Worm (Caenorhabditis elegans) whole organism, L4 larva: ENCODE data around the gene cng-1.

Source experiments
- F10B5.3 ChIP-seq: sonication (generic microtip); optimal IDR thresholded peaks from 2 replicates; lab custom pipeline; 2016; ENCODE audit warnings: mild to moderate bottlenecking, missing genetic modification characterization, missing compliant biosample characterization
- F49E8.2 ChIP-seq: sonication (generic microtip); optimal IDR thresholded peaks from 2 replicates; lab custom pipeline; 2016; ENCODE audit warnings: missing compliant biosample characterization, mild to moderate bottlenecking, missing genetic modification characterization, borderline replicate concordance
- R02D3.7 ChIP-seq: fragments of 150-350 bp; sonication (generic microtip); optimal IDR thresholded peaks from 3 replicates; lab custom pipeline; 2014; ENCODE audit warnings: missing biosample characterization, missing genetic modification characterization
- Y5F2A.4 ChIP-seq: fragments of 200-800 bp; sonication (Bioruptor generic); optimal IDR thresholded peaks from 2 replicates; lab custom pipeline; 2018; ENCODE audit warnings: mild to moderate bottlenecking, missing genetic modification characterization, missing compliant biosample characterization
- Y75B8A.6 ChIP-seq: fragments of 200-800 bp; sonication (Bioruptor generic); IDR thresholded peaks from 2 replicates; pipeline ENCODE4 v1.3.6; 2022; ENCODE audit warnings: missing genetic modification reagents, missing genetic modification characterization, missing compliant biosample characterization
- aha-1 ChIP-seq: fragments of 150-350 bp; peaks from one replicate; lab custom pipeline; 2014; ENCODE audit warnings: missing biosample characterization, missing genetic modification characterization
- arid-1 ChIP-seq: fragments of 200-800 bp; sonication (Bioruptor generic); conservative IDR thresholded peaks from 2 replicates; pipeline ENCODE4 v1.3.6; 2022; ENCODE audit warnings: missing genetic modification reagents, missing genetic modification characterization, missing compliant biosample characterization
- ceh-28 ChIP-seq: fragments of 150-350 bp; optimal IDR thresholded peaks from 2 replicates; lab custom pipeline; 2014; ENCODE audit warnings: missing biosample characterization, missing genetic modification reagents, missing genetic modification characterization
- ceh-32 ChIP-seq: sonication (generic microtip); optimal IDR thresholded peaks from 2 replicates; lab custom pipeline; 2016; ENCODE audit warnings: mild to moderate bottlenecking, missing genetic modification characterization, missing compliant biosample characterization; ENCODE audit not compliant: poor library complexity
- ceh-44 ChIP-seq: fragments of 200-800 bp; sonication (Bioruptor generic); IDR thresholded peaks from 2 replicates; pipeline ENCODE4 v1.3.6; 2022; ENCODE audit warnings: missing genetic modification reagents, missing genetic modification characterization, missing compliant biosample characterization
- ceh-62 ChIP-seq: sonication (generic microtip); optimal IDR thresholded peaks from 2 replicates; lab custom pipeline; 2017; ENCODE audit warnings: missing biosample characterization, missing genetic modification characterization
- cey-2 ChIP-seq: sonication (generic microtip); optimal IDR thresholded peaks from 3 replicates; lab custom pipeline; 2017; ENCODE audit warnings: missing genetic modification characterization, mild to moderate bottlenecking, missing compliant biosample characterization, antibody characterized with exemption, borderline replicate concordance; ENCODE audit not compliant: insufficient read depth
- daf-12 ChIP-seq: fragments of 150-350 bp; optimal IDR thresholded peaks from 2 replicates; lab custom pipeline; 2014; ENCODE audit warnings: missing biosample characterization, missing genetic modification reagents, missing genetic modification characterization
- dpl-1 ChIP-seq: fragments of 150-350 bp; optimal IDR thresholded peaks from 2 replicates; lab custom pipeline; 2014; ENCODE audit warnings: missing biosample characterization, missing genetic modification reagents, missing genetic modification characterization
- duxl-1 ChIP-seq: sonication (generic microtip); optimal IDR thresholded peaks from 2 replicates; lab custom pipeline; 2016; ENCODE audit warnings: mild to moderate bottlenecking, missing genetic modification characterization, moderate library complexity, missing compliant biosample characterization; ENCODE audit not compliant: poor library complexity
- gei-8 ChIP-seq: fragments of 200-800 bp; sonication (Bioruptor generic); optimal IDR thresholded peaks from 2 replicates; lab custom pipeline; 2018; ENCODE audit warnings: mild to moderate bottlenecking, missing genetic modification characterization, missing compliant biosample characterization
- hlh-11 ChIP-seq: fragments of 200-800 bp; sonication (Bioruptor generic); optimal IDR thresholded peaks from 2 replicates; lab custom pipeline; 2018; ENCODE audit warnings: mild to moderate bottlenecking, missing genetic modification characterization, missing compliant biosample characterization
- hmg-1.1 ChIP-seq: fragments of 200-800 bp; sonication (Bioruptor generic); IDR thresholded peaks from 2 replicates; pipeline ENCODE4 v1.3.6; 2022; ENCODE audit warnings: missing genetic modification reagents, missing genetic modification characterization, missing compliant biosample characterization
- lin-15B ChIP-seq: fragments of 150-350 bp; sonication (generic microtip); optimal IDR thresholded peaks from 3 replicates; lab custom pipeline; 2014; ENCODE audit warnings: missing biosample characterization, missing genetic modification characterization
- madf-9 ChIP-seq: fragments of 200-800 bp; sonication (Bioruptor generic); conservative IDR thresholded peaks from 2 replicates; pipeline ENCODE4 v1.3.6; 2022; ENCODE audit warnings: missing genetic modification reagents, missing genetic modification characterization, missing compliant biosample characterization
- mdl-1 ChIP-seq, 2 experiments: fragments of 150-350 bp in 1 of 2; sonication (generic microtip) in 1 of 2; optimal IDR thresholded peaks; 2 replicates each; lab custom pipeline; 2014 to 2017; ENCODE audit warnings: missing biosample characterization in 2 of 2, missing genetic modification characterization in 2 of 2
- mep-1 ChIP-seq: fragments of 150-350 bp; sonication (generic microtip); optimal IDR thresholded peaks from 3 replicates; lab custom pipeline; 2014; ENCODE audit warnings: missing biosample characterization, missing genetic modification characterization
- mxl-2 ChIP-seq: fragments of 200-800 bp; sonication (Bioruptor generic); conservative IDR thresholded peaks from 2 replicates; pipeline ENCODE4 v1.3.6; 2022; ENCODE audit warnings: missing genetic modification reagents, missing genetic modification characterization, missing compliant biosample characterization
- mxl-3 ChIP-seq: fragments of 200-800 bp; sonication (Bioruptor generic); optimal IDR thresholded peaks from 2 replicates; lab custom pipeline; 2018; ENCODE audit warnings: mild to moderate bottlenecking, missing genetic modification characterization, missing compliant biosample characterization
- nhr-10 ChIP-seq: fragments of 150-350 bp; optimal IDR thresholded peaks from 2 replicates; lab custom pipeline; 2014; ENCODE audit warnings: missing biosample characterization, missing genetic modification characterization
- nhr-102 ChIP-seq: sonication (generic microtip); optimal IDR thresholded peaks from 2 replicates; lab custom pipeline; 2016; ENCODE audit warnings: mild to moderate bottlenecking, missing genetic modification characterization, moderate library complexity, missing compliant biosample characterization
- nhr-11 ChIP-seq: fragments of 150-350 bp; optimal IDR thresholded peaks from 2 replicates; lab custom pipeline; 2014; ENCODE audit warnings: missing biosample characterization, missing genetic modification characterization
- nhr-111 ChIP-seq: fragments of 200-800 bp; sonication (Bioruptor generic); optimal IDR thresholded peaks from 2 replicates; lab custom pipeline; 2018; ENCODE audit warnings: mild to moderate bottlenecking, missing genetic modification characterization, missing compliant biosample characterization
- nhr-41 ChIP-seq: fragments of 200-800 bp; sonication (Bioruptor generic); IDR thresholded peaks from 2 replicates; pipeline ENCODE4 v1.3.6; 2022; ENCODE audit warnings: missing genetic modification reagents, missing genetic modification characterization, missing compliant biosample characterization
- pqm-1 ChIP-seq: sonication (generic microtip); optimal IDR thresholded peaks from 2 replicates; lab custom pipeline; 2017; ENCODE audit warnings: missing biosample characterization, missing genetic modification characterization
- saeg-2 ChIP-seq: fragments of 200-800 bp; sonication (Bioruptor generic); IDR thresholded peaks from 2 replicates; pipeline ENCODE4 v1.3.6; 2022; ENCODE audit warnings: missing genetic modification reagents, missing genetic modification characterization, missing compliant biosample characterization
- snpc-1.2 ChIP-seq: fragments of 200-800 bp; sonication (Bioruptor generic); IDR thresholded peaks from 2 replicates; pipeline ENCODE4 v1.3.6; 2022; ENCODE audit warnings: missing genetic modification reagents, missing genetic modification characterization, missing compliant biosample characterization
- snpc-4 ChIP-seq: fragments of 150-350 bp; optimal IDR thresholded peaks from 2 replicates; lab custom pipeline; 2014; ENCODE audit warnings: missing biosample characterization, missing genetic modification characterization
- tra-1 ChIP-seq: fragments of 200-800 bp; sonication (Bioruptor generic); IDR thresholded peaks from 2 replicates; pipeline ENCODE4 v1.3.6; 2022; ENCODE audit warnings: missing genetic modification reagents, missing genetic modification characterization, missing compliant biosample characterization
- unc-130 ChIP-seq: sonication (generic microtip); optimal IDR thresholded peaks from 2 replicates; lab custom pipeline; 2016; ENCODE audit warnings: missing genetic modification reagents, missing genetic modification characterization, missing compliant biosample characterization
- unc-62 ChIP-seq, 3 experiments: fragments of 150-350 bp in 1 of 3; sonication (generic microtip); optimal IDR thresholded peaks in 2 of 3; peaks in 1 of 3; 1 replicate in 1 of 3; 2 replicates in 2 of 3; lab custom pipeline; 2014 to 2017; ENCODE audit warnings: missing biosample characterization in 3 of 3, missing genetic modification characterization in 3 of 3, missing genetic modification reagents in 3 of 3, missing genotype in 1 of 3
- zfp-2 ChIP-seq: sonication (generic microtip); optimal IDR thresholded peaks from 2 replicates; lab custom pipeline; 2016; ENCODE audit warnings: mild to moderate bottlenecking, missing genetic modification characterization, missing compliant biosample characterization
- ztf-11 ChIP-seq: fragments of 150-350 bp; optimal IDR thresholded peaks from 2 replicates; lab custom pipeline; 2014; ENCODE audit warnings: missing biosample characterization, missing genetic modification characterization
- ztf-7 ChIP-seq: fragments of 150-350 bp; optimal IDR thresholded peaks from 2 replicates; lab custom pipeline; 2014; ENCODE audit warnings: missing biosample characterization, missing genetic modification characterization

The cng-1 gene

DNA sequence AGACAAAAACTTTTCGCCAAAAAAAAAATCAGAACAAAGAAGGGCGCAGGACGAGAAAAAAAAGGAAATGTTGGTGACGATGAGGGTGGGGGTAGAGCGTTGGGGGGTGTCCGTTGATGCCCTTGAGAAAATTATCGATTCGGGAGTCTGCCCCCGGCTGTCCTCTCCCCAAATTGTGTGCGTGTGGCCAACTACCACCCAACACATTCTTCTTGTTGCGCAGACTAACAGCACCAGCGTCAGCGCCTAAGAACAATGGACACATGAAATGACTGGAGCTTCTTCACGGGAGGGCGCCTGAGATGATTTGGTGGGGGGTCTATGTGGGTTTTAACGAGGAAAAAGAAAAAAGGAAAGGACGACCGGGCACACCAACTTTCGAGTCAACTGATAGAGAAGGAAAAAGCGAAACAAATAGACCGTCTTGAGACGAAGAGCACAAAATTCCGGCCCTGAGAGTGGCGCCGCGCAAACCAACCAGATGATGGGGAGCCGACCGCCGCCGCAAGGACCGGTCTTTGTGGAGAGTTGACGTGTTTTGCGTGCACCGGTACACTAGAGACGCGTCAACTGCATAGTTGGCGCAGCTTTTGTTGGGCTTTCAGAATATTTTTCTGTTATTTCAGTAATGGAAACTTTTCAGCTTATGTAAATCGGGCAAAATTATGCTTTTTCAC lies 33.9 kb upstream of the cng-1 start, which contains the start of gene C25D7.9 (continued):
- TF ChIP-seq nhr-10 (no peak), aha-1 (tag; lab: Kevin White, UChicago) (no peak), cey-2 (tag; lab: Kevin White, UChicago) (no peak), lin-15B (tag; lab: Kevin White, UChicago) (no peak), Y75B8A.6 (GFP tag; lab: Robert Waterston, UW) (no peak), duxl-1 (no peak), pqm-1 (tag; lab: Kevin White, UChicago) (no peak), hmg-1.1 (GFP tag; lab: Robert Waterston, UW) (peak; percentile 40; the same call in 1 of the 2 replicates), saeg-2 (GFP tag; lab: Robert Waterston, UW) (no peak), mxl-2 (GFP tag; lab: Robert Waterston, UW) (no peak), nhr-111 (GFP tag; lab: Kevin White, UChicago) (no peak), R02D3.7 (tag; lab: Kevin White, UChicago) (no peak), unc-130 (no peak), ceh-62 (tag; lab: Kevin White, UChicago) (no peak), madf-9 (GFP tag; lab: Robert Waterston, UW) (no peak), arid-1 (GFP tag; lab: Robert Waterston, UW) (no peak), hlh-11 (peak; percentile 56), snpc-4 (tag; lab: Kevin White, UChicago) (no peak), ztf-11 (tag; lab: Kevin White, UChicago) (no peak), dpl-1 (GFP tag; lab: Kevin White, UChicago) (peak; percentile 31), ceh-32 (no peak), F49E8.2 (tag; lab: Kevin White, UChicago) (no peak)

- TF ChIP-seq mep-1, result no peak
- no peak for TF ChIP-seq unc-130
- TF ChIP-seq F10B5.3, result no peak
- no peak for TF ChIP-seq Y5F2A.4 (GFP tag; lab: Kevin White, UChicago)
- no peak for TF ChIP-seq hlh-11
- no peak for TF ChIP-seq mdl-1 (tag; optimal IDR thresholded peaks at IDR 0.05; lab: Kevin White, UChicago)
- TF ChIP-seq ztf-7 (tag; lab: Kevin White, UChicago), result no peak
- no peak for TF ChIP-seq ztf-11 (tag; lab: Kevin White, UChicago)
- TF ChIP-seq mxl-3 (GFP tag; lab: Kevin White, UChicago), result no peak
- no peak for TF ChIP-seq nhr-11 (tag; lab: Kevin White, UChicago)
- TF ChIP-seq gei-8, result no peak
- TF ChIP-seq ceh-28, result no peak
- TF ChIP-seq zfp-2 (tag; lab: Kevin White, UChicago), result no peak
- no peak for TF ChIP-seq nhr-102 (tag; lab: Kevin White, UChicago)
- TF ChIP-seq ceh-44 (GFP tag; lab: Robert Waterston, UW), result no peak
- TF ChIP-seq nhr-41 (GFP tag; lab: Robert Waterston, UW), result no peak
- TF ChIP-seq aha-1 (tag; lab: Kevin White, UChicago), result no peak
- TF ChIP-seq snpc-1.2, result no peak
- TF ChIP-seq tra-1 (GFP tag; lab: Robert Waterston, UW), result no peak
- TF ChIP-seq dpl-1 (GFP tag; lab: Kevin White, UChicago), result no peak
- TF ChIP-seq, all 104 proteins: peak for 0
Observed at ce11 chrV:15063987-15064386, 32.7 kb upstream of the cng-1 start, which contains the start of gene rap-2. Gene rap-2 (minus strand): TSS chrV:15064087.

DNA sequence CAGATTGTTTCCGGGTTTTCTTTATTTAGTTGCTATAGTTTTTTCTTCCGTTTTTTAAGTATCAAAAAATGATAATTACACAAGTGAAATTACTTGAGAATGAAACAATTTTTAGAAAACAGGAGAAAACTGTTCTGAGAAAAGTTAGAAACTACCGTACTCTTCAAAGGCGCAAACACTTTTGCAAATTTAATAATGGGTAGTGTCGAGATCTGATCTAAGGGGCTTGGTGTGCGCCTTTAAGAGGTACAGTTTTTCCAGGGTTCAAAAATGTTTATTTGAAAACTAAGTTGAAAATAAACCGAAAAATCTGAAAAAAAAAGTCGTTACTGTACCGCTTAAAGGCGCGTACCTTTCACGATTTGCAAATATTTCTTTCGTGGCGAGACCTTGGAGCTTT lies 29.3 kb upstream of the cng-1 start:
- TF ChIP-seq aha-1 (tag; lab: Kevin White, UChicago) (peak; percentile 73), daf-12 (tag; lab: Kevin White, UChicago) (no peak), unc-62 (GFP tag; optimal IDR thresholded peaks at IDR 0.05 in 1 of 2; lab: Kevin White, UChicago) (peak in 1 of 2 experiments; percentile 18), unc-62 (tag; optimal IDR thresholded peaks at IDR 0.05; lab: Kevin White, UChicago) (no peak), saeg-2 (GFP tag; lab: Robert Waterston, UW) (no peak)
- TF ChIP-seq, all 104 proteins: peak for 2
